Worm (Caenorhabditis elegans) whole organism, L4 larva: ENCODE measurements around the gene atgp-1.
A peak's percentile ranks its signal among the peaks of the same experiment; 100 is the strongest.

Source experiments
- F10B5.3 ChIP-seq: sonication (generic microtip); optimal IDR thresholded peaks from 2 replicates; lab custom pipeline; 2016; ENCODE audit warnings: mild to moderate bottlenecking, missing genetic modification characterization, missing compliant biosample characterization
- F37D6.2 ChIP-seq: sonication (generic microtip); optimal IDR thresholded peaks from 2 replicates; lab custom pipeline; 2016; ENCODE audit warnings: mild to moderate bottlenecking, missing genetic modification characterization, missing compliant biosample characterization
- F44E2.7 ChIP-seq: fragments of 200-800 bp; sonication (Bioruptor generic); IDR thresholded peaks from 2 replicates; pipeline ENCODE4 v2.1.2; 2022; ENCODE audit warnings: missing genetic modification characterization, missing compliant biosample characterization
- F49E8.2 ChIP-seq: sonication (generic microtip); optimal IDR thresholded peaks from 2 replicates; lab custom pipeline; 2016; ENCODE audit warnings: missing compliant biosample characterization, mild to moderate bottlenecking, missing genetic modification characterization, borderline replicate concordance
- T20F7.1 ChIP-seq: fragments of 200-800 bp; sonication (Bioruptor generic); optimal IDR thresholded peaks from 2 replicates; lab custom pipeline; 2018; ENCODE audit warnings: mild to moderate bottlenecking, missing genetic modification characterization, missing compliant biosample characterization
- T26A8.4 ChIP-seq: fragments of 200-800 bp; sonication (Bioruptor generic); IDR thresholded peaks from 2 replicates; pipeline ENCODE4 v1.3.6; 2022; ENCODE audit warnings: missing genetic modification characterization, missing compliant biosample characterization
- Y105C5A.15 ChIP-seq: fragments of 200-800 bp; sonication (Bioruptor generic); IDR thresholded peaks from 2 replicates; pipeline ENCODE4 v1.3.6; 2022; ENCODE audit warnings: missing genetic modification characterization, missing compliant biosample characterization
- ZK546.5 ChIP-seq, 2 experiments: sonication (generic microtip); optimal IDR thresholded peaks; 2 replicates each; lab custom pipeline; 2017; ENCODE audit warnings: missing biosample characterization in 2 of 2, missing genetic modification characterization in 2 of 2
- aha-1 ChIP-seq: fragments of 150-350 bp; peaks from one replicate; lab custom pipeline; 2014; ENCODE audit warnings: missing biosample characterization, missing genetic modification characterization
- aly-2 ChIP-seq: sonication (generic microtip); optimal IDR thresholded peaks from 2 replicates; lab custom pipeline; 2018; ENCODE audit warnings: missing biosample characterization, missing genetic modification characterization
- arid-1 ChIP-seq: fragments of 200-800 bp; sonication (Bioruptor generic); conservative IDR thresholded peaks from 2 replicates; pipeline ENCODE4 v1.3.6; 2022; ENCODE audit warnings: missing genetic modification reagents, missing genetic modification characterization, missing compliant biosample characterization
- ceh-82 ChIP-seq: sonication (generic microtip); optimal IDR thresholded peaks from 2 replicates; lab custom pipeline; 2017; ENCODE audit warnings: missing biosample characterization, missing genetic modification characterization
- ctbp-1 ChIP-seq: fragments of 200-800 bp; sonication (Bioruptor generic); IDR thresholded peaks from 2 replicates; pipeline ENCODE4 v1.3.6; 2022; ENCODE audit warnings: missing genetic modification reagents, missing genetic modification characterization, missing compliant biosample characterization
- daf-12 ChIP-seq: fragments of 150-350 bp; optimal IDR thresholded peaks from 2 replicates; lab custom pipeline; 2014; ENCODE audit warnings: missing biosample characterization, missing genetic modification reagents, missing genetic modification characterization
- daf-16 ChIP-seq, 3 experiments: sonication (generic microtip); optimal IDR thresholded peaks; 2 replicates each; lab custom pipeline; 2016 to 2017; ENCODE audit warnings: missing genetic modification characterization in 3 of 3, missing genetic modification reagents in 3 of 3, mild to moderate bottlenecking in 2 of 3, missing compliant biosample characterization in 2 of 3, missing biosample characterization in 1 of 3, moderate library complexity in 1 of 3
- daf-19 ChIP-seq: fragments of 200-800 bp; sonication (Bioruptor generic); conservative IDR thresholded peaks from 2 replicates; pipeline ENCODE4 v1.3.6; 2022; ENCODE audit warnings: missing genetic modification characterization, missing compliant biosample characterization
- egl-43 ChIP-seq: fragments of 200-800 bp; sonication (Bioruptor generic); IDR thresholded peaks from 2 replicates; pipeline ENCODE4 v1.3.6; 2022; ENCODE audit warnings: missing genetic modification reagents, missing genetic modification characterization, missing compliant biosample characterization
- fkh-10 ChIP-seq: fragments of 150-350 bp; optimal IDR thresholded peaks from 2 replicates; lab custom pipeline; 2014; ENCODE audit warnings: missing biosample characterization, missing genetic modification reagents, missing genetic modification characterization
- gei-8 ChIP-seq: fragments of 200-800 bp; sonication (Bioruptor generic); optimal IDR thresholded peaks from 2 replicates; lab custom pipeline; 2018; ENCODE audit warnings: mild to moderate bottlenecking, missing genetic modification characterization, missing compliant biosample characterization
- lin-1 ChIP-seq: fragments of 200-800 bp; sonication (Bioruptor generic); IDR thresholded peaks from 2 replicates; pipeline ENCODE4 v1.3.6; 2022; ENCODE audit warnings: missing genetic modification reagents, missing genetic modification characterization, missing compliant biosample characterization
- lin-13 ChIP-seq: fragments of 150-350 bp; optimal IDR thresholded peaks from 2 replicates; lab custom pipeline; 2014; ENCODE audit warnings: missing biosample characterization, missing genetic modification reagents, missing genetic modification characterization
- lin-38 ChIP-seq: fragments of 200-800 bp; sonication (Bioruptor generic); IDR thresholded peaks from 2 replicates; pipeline ENCODE4 v1.3.6; 2022; ENCODE audit warnings: missing genetic modification reagents, missing genetic modification characterization, missing compliant biosample characterization
- lsy-2 ChIP-seq, 2 experiments: fragments of 150-350 bp in 1 of 2; sonication (generic microtip) in 1 of 2; optimal IDR thresholded peaks; 2 replicates each; lab custom pipeline; 2014 to 2017; ENCODE audit warnings: missing biosample characterization in 2 of 2, missing genetic modification characterization in 2 of 2
- madf-5 ChIP-seq, 2 experiments: fragments of 200-800 bp; sonication (Bioruptor generic); IDR thresholded peaks; 2 replicates each; pipeline ENCODE4 v1.3.6; 2022; ENCODE audit warnings: missing compliant biosample characterization in 2 of 2, missing genetic modification characterization in 2 of 2
- mdt-29 ChIP-seq: fragments of 200-800 bp; sonication (Bioruptor generic); IDR thresholded peaks from 2 replicates; pipeline ENCODE4 v1.3.6; 2022; ENCODE audit warnings: missing genetic modification reagents, missing genetic modification characterization, missing compliant biosample characterization
- mep-1 ChIP-seq: fragments of 150-350 bp; sonication (generic microtip); optimal IDR thresholded peaks from 3 replicates; lab custom pipeline; 2014; ENCODE audit warnings: missing biosample characterization, missing genetic modification characterization
- mxl-2 ChIP-seq: fragments of 200-800 bp; sonication (Bioruptor generic); conservative IDR thresholded peaks from 2 replicates; pipeline ENCODE4 v1.3.6; 2022; ENCODE audit warnings: missing genetic modification reagents, missing genetic modification characterization, missing compliant biosample characterization
- nhr-10 ChIP-seq: fragments of 150-350 bp; optimal IDR thresholded peaks from 2 replicates; lab custom pipeline; 2014; ENCODE audit warnings: missing biosample characterization, missing genetic modification characterization
- nhr-48 ChIP-seq: sonication (generic microtip); optimal IDR thresholded peaks from 2 replicates; lab custom pipeline; 2016; ENCODE audit warnings: mild to moderate bottlenecking, missing genetic modification characterization, missing compliant biosample characterization
- pha-4 ChIP-seq, 2 experiments: fragments of 150-350 bp in 1 of 2; fragments of 200-800 bp in 1 of 2; sonication (Bioruptor generic) in 1 of 2; IDR thresholded peaks in 1 of 2; optimal IDR thresholded peaks in 1 of 2; 2 replicates each; pipeline versions ENCODE4 v1.3.6 to Lab custom; 2014 to 2022; ENCODE audit warnings: missing genetic modification characterization in 2 of 2, missing genetic modification reagents in 2 of 2, missing biosample characterization in 1 of 2, missing compliant biosample characterization in 1 of 2
- php-3 ChIP-seq: fragments of 200-800 bp; sonication (Bioruptor generic); IDR thresholded peaks from 2 replicates; pipeline ENCODE4 v1.3.6; 2022; ENCODE audit warnings: missing genetic modification reagents, missing genetic modification characterization, missing compliant biosample characterization
- saeg-2 ChIP-seq: fragments of 200-800 bp; sonication (Bioruptor generic); IDR thresholded peaks from 2 replicates; pipeline ENCODE4 v1.3.6; 2022; ENCODE audit warnings: missing genetic modification reagents, missing genetic modification characterization, missing compliant biosample characterization
- set-16 ChIP-seq: fragments of 200-800 bp; sonication (Bioruptor generic); IDR thresholded peaks from 2 replicates; pipeline ENCODE4 v1.3.6; 2022; ENCODE audit warnings: missing genetic modification reagents, missing genetic modification characterization, missing compliant biosample characterization
- snpc-1.2 ChIP-seq: fragments of 200-800 bp; sonication (Bioruptor generic); IDR thresholded peaks from 2 replicates; pipeline ENCODE4 v1.3.6; 2022; ENCODE audit warnings: missing genetic modification reagents, missing genetic modification characterization, missing compliant biosample characterization
- spr-3 ChIP-seq: fragments of 200-800 bp; sonication (Bioruptor generic); optimal IDR thresholded peaks from 2 replicates; lab custom pipeline; 2018; ENCODE audit warnings: mild to moderate bottlenecking, missing genetic modification characterization, missing compliant biosample characterization
- tag-97 ChIP-seq: fragments of 200-800 bp; sonication (Bioruptor generic); IDR thresholded peaks from 2 replicates; pipeline ENCODE4 v1.3.6; 2022; ENCODE audit warnings: missing genetic modification characterization, missing compliant biosample characterization
- tra-1 ChIP-seq: fragments of 200-800 bp; sonication (Bioruptor generic); IDR thresholded peaks from 2 replicates; pipeline ENCODE4 v1.3.6; 2022; ENCODE audit warnings: missing genetic modification reagents, missing genetic modification characterization, missing compliant biosample characterization
- unc-39 ChIP-seq: sonication (generic microtip); optimal IDR thresholded peaks from 2 replicates; lab custom pipeline; 2017; ENCODE audit warnings: missing biosample characterization, missing genetic modification characterization
- unc-62 ChIP-seq, 3 experiments: fragments of 150-350 bp in 1 of 3; sonication (generic microtip); optimal IDR thresholded peaks in 2 of 3; peaks in 1 of 3; 1 replicate in 1 of 3; 2 replicates in 2 of 3; lab custom pipeline; 2014 to 2017; ENCODE audit warnings: missing biosample characterization in 3 of 3, missing genetic modification characterization in 3 of 3, missing genetic modification reagents in 3 of 3, missing genotype in 1 of 3
- zag-1 ChIP-seq: fragments of 150-350 bp; optimal IDR thresholded peaks from 2 replicates; lab custom pipeline; 2014; ENCODE audit warnings: missing biosample characterization, missing genetic modification characterization
- zfp-3 ChIP-seq: fragments of 200-800 bp; sonication (Bioruptor generic); conservative IDR thresholded peaks from 2 replicates; pipeline ENCODE4 v1.3.6; 2022; ENCODE audit warnings: missing genetic modification reagents, missing genetic modification characterization, missing compliant biosample characterization
- zip-11 ChIP-seq: fragments of 200-800 bp; sonication (Bioruptor generic); IDR thresholded peaks from 2 replicates; pipeline ENCODE4 v1.3.6; 2022; ENCODE audit warnings: missing genetic modification characterization, missing compliant biosample characterization

Gene atgp-1

DNA sequence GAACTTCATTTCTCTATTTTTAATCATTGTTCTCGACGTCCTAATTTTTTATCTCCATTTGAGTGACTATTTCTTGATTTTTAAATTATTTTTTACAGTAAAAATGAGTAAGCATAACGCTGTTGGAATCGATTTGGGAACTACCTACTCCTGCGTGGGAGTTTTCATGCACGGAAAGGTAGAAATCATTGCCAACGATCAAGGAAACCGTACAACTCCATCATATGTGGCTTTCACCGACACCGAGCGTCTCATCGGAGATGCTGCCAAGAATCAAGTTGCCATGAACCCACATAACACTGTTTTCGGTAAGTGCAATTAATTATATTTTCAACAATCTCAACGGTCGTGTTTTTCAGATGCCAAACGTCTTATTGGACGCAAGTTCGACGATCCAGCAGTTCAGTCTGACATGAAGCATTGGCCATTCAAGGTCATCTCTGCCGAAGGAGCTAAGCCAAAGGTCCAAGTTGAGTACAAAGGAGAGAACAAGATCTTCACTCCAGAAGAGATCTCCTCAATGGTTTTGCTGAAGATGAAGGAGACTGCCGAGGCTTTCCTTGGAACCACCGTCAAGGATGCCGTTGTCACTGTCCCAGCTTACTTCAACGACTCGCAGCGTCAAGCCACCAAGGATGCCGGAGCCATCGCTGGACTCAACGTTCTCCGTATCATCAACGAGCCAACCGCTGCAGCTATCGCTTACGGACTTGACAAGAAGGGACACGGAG, 9.9 kb downstream of the atgp-1 start, which contains the start of gene hsp-1 (continued):
- TF ChIP-seq pha-4 (GFP tag; IDR thresholded peaks at IDR 0.05; lab: Robert Waterston, UW) (no peak), pha-4 (tag; optimal IDR thresholded peaks at IDR 0.05; lab: Kevin White, UChicago) (no peak), arid-1 (GFP tag; lab: Robert Waterston, UW) (peak; percentile 58; the same call in 1 of the 2 replicates), nhr-10 (tag; lab: Kevin White, UChicago) (no peak), gei-8 (GFP tag; lab: Kevin White, UChicago) (no peak), daf-12 (no peak), mxl-2 (GFP tag; lab: Robert Waterston, UW) (0 out of 2 replicates have a peak, but pooled peaks have one; percentile 2), F10B5.3 (tag; lab: Kevin White, UChicago) (no peak), ZK546.5 (tag; optimal IDR thresholded peaks at IDR 0.05; lab: Kevin White, UChicago) (no peak)

DNA sequence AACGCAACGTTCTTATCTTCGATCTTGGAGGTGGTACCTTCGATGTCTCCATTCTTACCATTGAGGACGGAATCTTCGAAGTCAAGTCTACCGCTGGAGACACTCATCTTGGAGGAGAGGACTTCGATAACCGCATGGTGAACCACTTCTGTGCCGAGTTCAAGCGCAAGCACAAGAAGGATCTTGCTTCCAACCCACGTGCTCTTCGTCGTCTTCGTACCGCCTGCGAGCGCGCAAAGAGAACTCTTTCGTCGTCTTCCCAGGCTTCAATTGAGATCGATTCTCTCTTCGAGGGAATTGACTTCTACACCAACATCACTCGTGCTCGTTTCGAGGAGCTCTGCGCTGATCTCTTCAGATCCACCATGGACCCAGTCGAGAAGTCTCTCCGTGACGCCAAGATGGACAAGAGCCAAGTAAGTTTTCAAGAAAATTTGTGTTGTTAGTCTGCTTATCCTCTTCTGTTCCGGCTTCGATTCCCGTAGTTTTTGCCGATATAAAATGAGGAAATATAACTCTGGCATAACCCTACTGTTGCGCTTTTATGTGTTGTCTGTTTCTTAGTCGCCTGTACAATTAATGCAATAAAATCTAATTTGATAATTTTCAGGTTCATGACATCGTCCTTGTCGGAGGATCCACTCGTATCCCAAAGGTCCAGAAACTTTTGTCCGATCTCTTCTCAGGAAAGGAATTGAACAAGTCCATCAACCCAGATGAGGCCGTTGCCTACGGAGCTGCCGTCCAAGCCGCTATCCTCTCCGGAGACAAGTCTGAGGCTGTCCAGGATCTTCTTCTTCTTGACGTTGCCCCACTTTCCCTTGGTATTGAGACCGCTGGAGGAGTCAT, 10.7 kb downstream of the atgp-1 start:
- TF ChIP-seq aha-1 (tag; lab: Kevin White, UChicago) (peak; percentile 36), ctbp-1 (GFP tag; lab: Robert Waterston, UW) (peak; percentile 34; the same call in 1 of the 2 replicates), zfp-3 (GFP tag; lab: Robert Waterston, UW) (peak; percentile 59; the same call in 1 of the 2 replicates), Y105C5A.15 (GFP tag; lab: Robert Waterston, UW) (peak; percentile 15; the same call in 1 of the 2 replicates), F37D6.2 (tag; lab: Kevin White, UChicago) (no peak), zip-11 (GFP tag; lab: Robert Waterston, UW) (no peak; the same call in 1 of the 2 replicates), mep-1 (peak; percentile 14), lsy-2 (tag; optimal IDR thresholded peaks at IDR 0.05; lab: Kevin White, UChicago) (peak in 1 of 2 experiments; percentile 41), nhr-48 (tag; lab: Kevin White, UChicago) (no peak), madf-5 (GFP tag; IDR thresholded peaks at IDR 0.05; lab: Robert Waterston, UW) (peak in 1 of 2 experiments; percentile 18; a peak in 1 of 4 replicates), gei-8 (GFP tag; lab: Kevin White, UChicago) (no peak), F44E2.7 (GFP tag; lab: Robert Waterston, UW) (peak; percentile 19; the same call in 1 of the 2 replicates), ZK546.5 (tag; optimal IDR thresholded peaks at IDR 0.05; lab: Kevin White, UChicago) (no peak), fkh-10 (GFP tag; lab: Kevin White, UChicago) (no peak), ceh-82 (no peak), spr-3 (no peak), daf-16 (GFP tag; optimal IDR thresholded peaks at IDR 0.05; lab: Kevin White, UChicago) (no peak), daf-16 (tag; optimal IDR thresholded peaks at IDR 0.05; lab: Kevin White, UChicago) (peak; percentile 12), zag-1 (no peak), F49E8.2 (tag; lab: Kevin White, UChicago) (peak; percentile 37), mdt-29 (GFP tag; lab: Robert Waterston, UW) (0 out of 2 replicates have a peak, but pooled peaks have one; percentile 7), lin-1 (GFP tag; lab: Robert Waterston, UW) (peak; percentile 74), tra-1 (0 out of 2 replicates have a peak, but pooled peaks have one; percentile 4), unc-62 (GFP tag; optimal IDR thresholded peaks at IDR 0.05 in 1 of 2; lab: Kevin White, UChicago) (no peak), unc-62 (tag; optimal IDR thresholded peaks at IDR 0.05; lab: Kevin White, UChicago) (no peak), lin-13 (GFP tag; lab: Kevin White, UChicago) (peak; percentile 17), lin-38 (GFP tag; lab: Robert Waterston, UW) (peak; percentile 27; the same call in 1 of the 2 replicates), egl-43 (GFP tag; lab: Robert Waterston, UW) (0 out of 2 replicates have a peak, but pooled peaks have one; percentile 50), T26A8.4 (peak; percentile 24; the same call in 1 of the 2 replicates), tag-97 (GFP tag; lab: Robert Waterston, UW) (no peak), unc-39 (tag; lab: Kevin White, UChicago) (no peak), snpc-1.2 (GFP tag; lab: Robert Waterston, UW) (peak; percentile 75), pha-4 (GFP tag; IDR thresholded peaks at IDR 0.05; lab: Robert Waterston, UW) (peak; percentile 73), pha-4 (tag; optimal IDR thresholded peaks at IDR 0.05; lab: Kevin White, UChicago) (no peak), aly-2 (tag; lab: Kevin White, UChicago) (peak; percentile 81), saeg-2 (GFP tag; lab: Robert Waterston, UW) (0 out of 2 replicates have a peak, but pooled peaks have one; percentile 32), daf-19 (GFP tag; lab: Robert Waterston, UW) (peak; percentile 49; the same call in 1 of the 2 replicates), set-16 (GFP tag; lab: Robert Waterston, UW) (peak; percentile 59; the same call in 1 of the 2 replicates), T20F7.1 (GFP tag; lab: Kevin White, UChicago) (no peak), php-3 (peak; percentile 34; the same call in 1 of the 2 replicates)
